Fruit fly (Drosophila melanogaster) ovary, adult (tissue): ENCODE results near the gene ND-B14.5B.
A peak's percentile ranks its signal among the peaks of the same experiment; 100 is the strongest.

ENCODE experiments used
- CG17801 ChIP-seq: fragments of 200-800 bp; optimal IDR thresholded peaks from 2 replicates; lab custom pipeline; 2019; ENCODE audit warnings: missing biosample characterization, mild to moderate bottlenecking, missing genetic modification characterization, moderate library complexity; ENCODE audit not compliant: partially characterized antibody

The ND-B14.5B gene

DNA sequence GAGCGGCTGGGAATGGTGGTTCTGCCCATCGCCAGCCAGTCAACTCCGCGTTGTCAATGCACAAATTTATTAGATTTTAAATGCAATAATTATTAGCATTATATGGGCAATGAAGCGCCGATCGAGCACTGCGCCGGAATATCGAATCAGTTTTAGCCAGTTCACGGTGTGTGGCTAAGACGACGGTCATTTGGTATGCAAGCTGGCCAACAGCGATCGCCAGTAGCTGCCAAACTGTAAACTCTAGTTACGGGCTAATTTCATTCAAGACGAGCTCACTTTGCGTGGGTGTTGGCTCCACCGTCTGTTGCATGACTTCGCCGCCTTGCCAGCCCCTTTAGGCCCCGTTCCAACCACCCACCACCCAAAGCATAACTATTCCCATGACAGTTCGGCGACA is 10.2 kb upstream of the ND-B14.5B start:
- TF ChIP-seq CG17801 (GFP tag; lab: Kevin White, UChicago): no peak

DNA sequence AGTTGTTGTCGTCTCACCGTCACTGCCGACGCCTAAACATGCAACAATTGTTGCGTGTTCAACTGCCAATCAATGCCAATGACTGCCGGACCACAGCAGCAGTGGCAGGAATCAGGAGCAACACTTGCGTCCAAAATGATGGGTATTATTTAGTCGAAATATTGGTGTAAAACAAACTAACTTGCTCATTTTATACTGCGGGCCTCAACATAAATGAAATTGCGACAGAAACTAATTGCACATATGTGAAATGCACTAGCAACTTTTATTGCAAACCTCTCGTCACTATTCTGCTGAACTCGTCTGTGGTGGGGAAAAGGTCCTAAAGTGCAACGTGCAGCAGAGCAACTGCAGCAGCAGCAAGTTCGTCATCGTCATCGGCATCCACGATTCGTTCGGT is 9.1 kb upstream of the ND-B14.5B start:
- no peak for TF ChIP-seq CG17801 (GFP tag; lab: Kevin White, UChicago)

DNA sequence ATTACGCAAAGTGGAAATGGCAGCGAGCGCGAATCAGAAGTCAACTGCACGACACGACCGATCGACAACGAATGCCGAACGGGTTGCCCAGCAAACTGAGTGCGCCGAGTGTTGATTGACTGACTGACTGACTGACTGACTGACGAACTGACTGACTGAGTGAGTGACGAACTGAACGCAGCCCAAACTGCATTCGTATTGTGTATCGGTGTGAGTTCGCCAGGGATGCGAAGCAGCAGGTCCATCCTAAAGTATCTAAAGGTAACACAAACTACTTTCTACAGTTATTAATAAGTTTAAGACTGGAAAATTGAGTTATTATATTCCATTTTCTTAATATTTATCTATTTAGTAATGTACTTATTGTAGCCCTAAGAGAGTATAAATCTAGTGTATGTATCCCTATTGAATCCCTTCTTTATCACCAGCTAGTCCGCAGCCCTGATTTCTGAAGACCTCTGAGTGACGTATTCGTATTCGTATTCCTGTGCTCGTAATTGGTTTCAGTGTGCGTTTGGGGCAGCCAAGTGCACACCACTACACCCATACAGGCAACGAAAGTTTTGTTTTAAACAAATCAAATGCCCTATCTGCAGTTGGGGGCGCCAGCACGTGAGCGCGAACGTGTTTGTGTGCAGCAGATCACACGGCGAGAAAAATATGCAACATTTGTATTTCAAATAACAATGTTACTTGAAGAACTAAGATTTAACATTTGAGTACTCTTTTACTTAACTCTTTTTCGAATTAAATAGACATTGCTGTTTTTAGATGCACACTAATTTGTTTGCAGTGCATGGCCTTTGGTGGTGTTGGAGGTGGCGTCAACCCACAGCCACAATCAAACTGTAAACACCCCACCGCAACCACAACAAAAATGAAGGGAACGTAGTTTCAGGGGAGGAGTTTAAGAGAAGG is 7.3 kb upstream of the ND-B14.5B start:
- TF ChIP-seq CG17801 (GFP tag; lab: Kevin White, UChicago): peak; percentile 43

DNA sequence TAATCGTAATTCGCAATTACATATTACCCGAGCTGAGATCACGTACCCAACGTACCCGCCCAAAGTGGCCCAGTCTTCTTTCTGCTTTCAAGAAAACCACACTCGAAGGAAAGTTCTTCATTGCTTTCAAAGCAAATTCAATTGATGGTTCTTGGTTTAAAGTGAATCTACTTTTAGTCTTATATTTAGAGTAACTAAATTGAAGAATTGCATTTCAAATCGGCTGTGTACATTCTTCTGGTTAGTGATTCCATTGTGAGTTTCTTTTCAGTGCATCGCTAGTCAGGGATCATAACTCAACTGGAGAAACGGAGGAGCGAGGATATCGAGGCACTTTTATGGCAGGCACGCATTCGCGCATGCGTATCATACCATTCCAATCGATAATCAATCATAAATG is 6.0 kb upstream of the ND-B14.5B start:
- TF ChIP-seq CG17801 (GFP tag; lab: Kevin White, UChicago): no peak

DNA sequence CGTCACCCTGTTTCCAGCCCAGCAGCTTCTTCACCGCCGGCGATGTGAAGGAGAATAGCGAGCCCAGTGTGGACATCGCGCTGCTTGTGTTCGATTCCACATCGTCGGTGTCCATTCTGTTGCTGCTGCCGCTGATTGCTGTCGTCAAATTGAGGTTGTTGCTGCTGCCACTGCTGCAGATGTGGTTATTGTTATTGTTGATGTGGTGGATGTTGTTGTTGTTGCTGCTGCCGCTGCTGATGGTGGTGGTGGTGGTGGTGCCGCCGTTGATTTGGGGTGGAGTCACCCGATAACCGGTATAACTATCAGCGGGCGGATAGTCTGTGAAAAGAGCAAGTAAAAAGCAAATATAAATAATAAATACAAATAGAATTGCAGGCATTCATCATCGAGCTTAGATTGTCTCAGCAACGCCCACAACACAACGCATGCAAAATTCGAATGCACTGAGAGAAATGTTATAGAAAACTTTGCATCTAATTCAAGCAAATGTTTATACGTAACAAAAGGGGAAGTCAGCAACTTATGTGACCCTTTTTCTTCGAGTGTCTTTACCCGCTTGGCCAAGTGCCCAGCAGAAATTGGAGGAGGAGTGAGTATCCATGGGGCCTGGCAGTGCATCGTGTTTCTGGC is 3.4 kb upstream of the ND-B14.5B start:
- TF ChIP-seq CG17801 (GFP tag; lab: Kevin White, UChicago): no peak

DNA sequence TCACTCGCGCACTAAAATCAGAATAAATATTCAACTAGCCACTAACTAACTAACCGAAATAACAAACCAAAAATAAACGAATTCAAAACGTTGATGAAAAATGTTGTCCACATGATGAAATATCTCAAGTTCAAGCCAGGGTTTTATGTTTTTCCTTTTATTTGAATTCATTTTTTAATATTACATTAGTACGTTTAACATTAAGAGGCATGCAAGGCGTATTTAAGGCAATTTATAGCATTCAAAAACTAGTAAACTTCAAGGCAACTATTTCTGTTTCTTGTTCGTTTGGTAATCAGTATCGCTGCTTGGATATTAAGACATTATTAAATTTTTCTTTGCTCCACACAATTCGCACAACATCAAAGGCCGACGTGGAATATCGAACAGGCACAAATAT is 249 bp upstream of the ND-B14.5B start:
- TF ChIP-seq CG17801 (GFP tag; lab: Kevin White, UChicago): no peak

DNA sequence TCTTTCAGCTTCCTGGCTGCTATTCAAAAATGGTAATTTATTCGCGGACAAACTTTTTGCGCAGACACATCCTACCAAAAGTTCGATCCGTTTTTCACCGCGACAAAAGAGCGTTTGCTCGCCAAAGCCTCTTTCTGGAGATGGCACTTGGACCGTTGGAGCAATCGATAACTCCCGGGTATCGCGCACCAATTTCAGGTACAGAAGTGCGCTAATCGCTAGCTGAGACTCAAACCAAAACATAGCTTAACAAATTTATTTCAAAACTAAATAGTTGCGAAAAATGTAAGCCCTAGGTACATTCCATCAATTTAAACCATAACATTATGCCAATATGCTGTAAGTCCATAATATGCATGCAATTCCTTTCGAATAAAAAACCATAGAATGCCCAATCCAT is 939 bp downstream of the ND-B14.5B start, which contains the start of gene toc:
Gene toc, minus strand, starts transcription at position 78 of the 400 bp plus-strand sequence.
- TF ChIP-seq CG17801 (GFP tag; lab: Kevin White, UChicago): peak; percentile 53

DNA sequence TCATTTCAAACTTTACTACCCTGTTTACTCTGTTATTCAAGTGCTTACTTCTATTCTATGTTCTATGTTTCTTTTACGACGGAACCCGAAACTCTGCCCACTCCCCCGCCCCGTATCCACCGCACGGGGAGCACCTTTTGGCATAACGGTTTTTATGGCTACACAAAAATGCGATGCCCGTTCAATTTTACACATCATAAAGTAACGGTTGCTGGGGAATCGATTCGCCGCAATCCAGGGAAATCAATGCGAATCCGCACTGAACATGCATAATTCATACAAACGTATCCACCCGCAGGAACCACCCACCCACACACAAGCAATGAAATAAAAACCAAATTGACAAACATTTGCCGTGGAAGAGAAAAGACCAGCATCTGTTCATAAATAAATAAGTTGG is 1.7 kb downstream of the ND-B14.5B start:
- TF ChIP-seq CG17801 (GFP tag; lab: Kevin White, UChicago): no peak

DNA sequence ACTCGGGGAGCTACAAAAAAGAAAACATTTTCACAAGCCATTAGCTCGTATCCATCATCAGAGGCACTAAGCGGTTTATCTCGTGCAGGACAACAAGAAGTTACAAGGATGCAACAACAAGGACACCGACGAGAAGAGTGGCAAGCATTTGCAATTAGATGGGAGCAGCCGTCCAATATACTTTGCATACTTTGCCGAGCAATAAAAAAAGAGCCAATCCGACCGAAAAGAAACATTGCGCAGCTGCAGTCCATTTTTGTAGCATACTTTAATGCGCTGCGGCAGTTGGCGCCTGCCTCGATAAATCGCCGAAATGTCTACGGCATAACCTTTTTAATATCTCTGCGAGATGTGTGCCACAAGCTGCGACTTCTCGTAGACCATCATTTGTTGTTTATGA is 14.0 kb downstream of the ND-B14.5B start:
- TF ChIP-seq CG17801 (GFP tag; lab: Kevin White, UChicago): no peak

DNA sequence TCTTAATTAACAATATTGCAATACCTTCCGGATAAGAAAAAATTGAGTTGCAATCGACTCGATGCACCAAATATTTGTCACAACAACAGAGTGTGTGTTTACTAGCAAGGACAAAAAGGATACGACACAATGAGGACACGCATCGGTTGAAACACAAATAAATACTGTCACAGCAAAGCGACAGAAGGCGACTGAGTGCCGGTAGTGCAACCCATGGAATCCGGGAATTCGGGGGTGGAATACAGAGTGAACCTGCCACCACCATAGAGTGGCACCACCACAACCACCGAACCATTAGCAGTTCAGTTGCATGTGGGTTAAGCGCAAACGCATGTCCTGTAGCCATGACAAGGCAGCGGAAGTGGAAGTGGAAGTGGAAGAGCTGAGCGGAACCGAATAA is 15.2 kb downstream of the ND-B14.5B start:
- no peak for TF ChIP-seq CG17801 (GFP tag; lab: Kevin White, UChicago)

DNA sequence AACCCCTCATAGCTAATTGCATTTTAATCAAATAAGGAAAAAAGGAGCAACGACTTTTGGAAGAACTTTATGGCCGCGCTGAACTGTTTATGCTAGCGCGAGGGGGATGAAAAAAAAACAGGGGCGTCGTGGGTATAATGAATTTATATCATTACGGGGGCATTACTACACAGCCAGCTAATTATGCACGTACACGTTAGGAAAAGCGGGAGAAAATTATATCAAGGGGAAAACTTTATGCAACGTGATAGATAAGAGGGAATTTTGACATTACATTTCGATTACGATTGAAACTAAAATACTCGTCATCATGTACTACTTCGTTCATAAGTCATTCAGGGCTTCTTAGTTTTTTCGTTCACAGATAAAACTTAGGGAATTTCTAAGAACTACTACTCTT is 17.3 kb downstream of the ND-B14.5B start, which contains the start of gene CG15403:
Gene CG15403, plus strand, starts transcription at position 301 of the 400 bp plus-strand sequence.
- TF ChIP-seq CG17801 (GFP tag; lab: Kevin White, UChicago): no peak

DNA sequence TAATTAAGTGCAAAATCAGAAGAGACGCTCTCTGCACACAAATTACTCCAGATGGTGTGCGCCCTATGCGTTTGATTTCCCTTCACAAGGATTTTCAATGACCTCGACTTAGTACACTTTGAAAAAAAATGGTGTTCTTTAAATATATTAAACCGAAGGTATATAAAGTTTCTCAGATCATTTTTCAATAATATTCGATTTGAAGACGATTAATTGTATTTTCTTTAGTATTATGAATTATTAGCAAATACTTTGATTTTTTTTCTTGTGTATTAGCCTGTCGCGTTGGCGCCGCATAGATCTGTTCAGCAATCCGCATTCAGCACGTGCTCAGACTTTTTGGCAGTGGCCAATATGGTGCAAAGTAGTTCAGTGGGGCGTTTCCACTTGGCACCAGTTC is 17.8 kb downstream of the ND-B14.5B start:
- no peak for TF ChIP-seq CG17801 (GFP tag; lab: Kevin White, UChicago)

DNA sequence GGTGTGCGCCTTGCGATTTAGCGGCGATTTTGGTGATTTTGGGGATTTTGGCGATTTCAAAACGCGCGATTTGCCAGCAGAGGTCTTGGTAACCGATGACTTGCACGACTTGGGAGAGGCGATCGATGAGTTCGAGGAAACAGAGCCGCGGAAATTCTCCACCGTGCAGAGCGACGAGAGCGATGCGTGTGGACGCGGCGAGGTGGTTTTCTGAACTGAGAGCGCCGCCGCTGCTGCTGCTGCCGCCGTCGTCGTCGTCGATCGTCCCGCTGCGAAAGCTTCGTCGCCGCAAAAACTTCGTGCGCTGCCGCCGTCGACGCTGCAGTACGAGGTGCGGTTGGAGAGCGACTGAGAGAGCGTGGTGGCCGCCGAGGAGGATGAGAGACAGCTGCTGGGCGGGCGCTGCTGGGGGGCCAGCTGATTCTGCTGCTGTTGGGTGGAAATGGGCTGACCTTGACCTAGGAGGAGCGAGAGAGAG is 21.1 kb downstream of the ND-B14.5B start:
- no peak for TF ChIP-seq CG17801 (GFP tag; lab: Kevin White, UChicago)

DNA sequence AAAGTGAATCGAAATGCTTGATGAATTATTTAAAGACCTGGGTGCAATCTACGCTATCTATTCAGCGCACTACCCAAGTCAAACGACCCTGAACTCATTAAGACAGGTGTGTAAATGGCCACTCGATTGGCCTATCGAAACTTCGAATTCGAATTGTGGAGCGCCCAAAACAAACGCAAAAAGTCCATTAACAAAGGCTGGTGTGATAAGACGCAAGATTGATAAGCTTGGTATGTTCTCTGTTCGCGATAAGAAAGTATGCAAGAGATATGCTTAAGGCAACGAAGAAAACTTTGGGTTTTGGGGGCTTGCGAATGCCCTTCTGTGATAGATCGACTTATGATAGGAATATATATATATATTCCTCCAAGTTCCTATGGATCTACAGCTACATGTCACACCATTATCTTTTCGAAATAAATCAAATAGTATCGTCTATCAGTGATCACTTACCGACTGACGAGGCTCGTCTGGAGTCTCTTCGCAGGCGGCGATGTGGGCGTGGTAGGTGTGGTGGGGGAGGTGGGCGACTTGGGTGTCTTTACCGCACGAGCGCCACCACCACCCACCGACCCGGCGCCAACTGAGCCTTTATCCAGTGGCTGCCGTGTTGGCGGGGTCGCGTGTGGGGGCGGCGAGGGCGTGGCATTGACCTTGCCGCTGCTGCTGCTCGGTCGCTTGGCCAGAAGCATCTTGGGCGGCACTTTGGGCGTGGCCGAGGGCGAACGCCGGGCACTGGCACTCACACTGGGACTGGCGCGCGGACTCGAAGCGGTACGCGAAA is 21.9 kb downstream of the ND-B14.5B start:
- TF ChIP-seq CG17801 (GFP tag; lab: Kevin White, UChicago): no peak

DNA sequence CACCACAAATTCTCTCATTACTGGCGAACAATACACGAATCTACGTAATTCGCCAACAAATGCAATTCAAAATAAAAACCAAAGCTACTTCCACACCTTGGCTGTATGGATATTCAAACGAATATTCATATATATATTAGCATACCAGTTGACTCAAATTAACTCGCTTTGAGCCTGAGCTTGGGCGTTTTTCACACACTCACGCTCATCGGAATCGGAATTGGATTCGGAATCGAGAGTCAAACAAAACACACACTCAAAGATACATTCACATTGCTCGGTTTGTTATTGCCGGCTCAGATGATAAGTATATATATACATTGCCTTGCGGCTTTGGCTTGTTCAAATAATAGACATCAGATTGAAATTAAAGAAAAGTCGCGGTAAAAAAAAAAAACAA is 23.4 kb downstream of the ND-B14.5B start:
- TF ChIP-seq CG17801 (GFP tag; lab: Kevin White, UChicago): no peak
